Fruit fly (Drosophila melanogaster): ENCODE results near the gene Rabex-5.

Rabex-5 gene

dm6 chr3L:1329724-1330123, 34.0 kb downstream of the Rabex-5 start, which contains the start of gene ND-ACP:
ND-ACP (plus strand) TSS chr3L:1329949.
- peak; percentile 17 for TF ChIP-seq pad (GFP tag; optimal IDR thresholded peaks at IDR 0.05)
- TF ChIP-seq Crg-1 (GFP tag; optimal IDR thresholded peaks at IDR 0.05) = no peak
- no peak for TF ChIP-seq CG5204 (GFP tag; optimal IDR thresholded peaks at IDR 0.05)
- no peak for TF ChIP-seq Clk (GFP tag; optimal IDR thresholded peaks at IDR 0.05)
- TF ChIP-seq Mnt (GFP tag; optimal IDR thresholded peaks at IDR 0.05) = peak; percentile 13
- peak; percentile 46 for TF ChIP-seq tj (GFP tag; optimal IDR thresholded peaks at IDR 0.05)

DNA sequence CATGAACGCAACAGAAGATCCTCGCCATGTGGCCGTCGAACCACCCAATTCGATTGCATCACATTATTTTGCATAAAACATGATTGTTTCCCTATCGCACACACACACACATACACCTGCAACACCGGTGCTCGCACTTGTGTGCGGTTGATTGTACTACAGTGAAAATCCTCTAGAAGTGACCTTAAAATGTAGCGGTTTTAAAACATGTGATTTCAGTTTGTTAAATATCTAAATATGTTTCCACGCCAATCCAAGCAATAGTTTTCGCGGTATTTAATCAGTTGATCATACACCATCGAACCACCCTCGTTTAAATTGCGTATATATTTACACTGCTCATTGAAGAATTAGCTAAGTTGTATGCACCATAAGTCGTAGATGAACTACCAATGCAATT, 34.7 kb downstream of the Rabex-5 start:
- TF ChIP-seq CG33017 (tag; optimal IDR thresholded peaks at IDR 0.05) = peak; percentile 20
- no peak for TF ChIP-seq Hr96 (GFP tag; optimal IDR thresholded peaks at IDR 0.05)
- TF ChIP-seq CG7101 (tag; optimal IDR thresholded peaks at IDR 0.05) = peak; percentile 24
- TF ChIP-seq CG12768 (GFP tag; optimal IDR thresholded peaks at IDR 0.05) = no peak

- TF ChIP-seq bab1 (GFP tag; optimal IDR thresholded peaks at IDR 0.05) (no peak), pad (GFP tag; optimal IDR thresholded peaks at IDR 0.05) (no peak), cnc (optimal IDR thresholded peaks at IDR 0.05) (no peak), CG11617 (GFP tag; optimal IDR thresholded peaks at IDR 0.05) (no peak), CG7101 (tag; optimal IDR thresholded peaks at IDR 0.05) (no peak), CG7045 (GFP tag; optimal IDR thresholded peaks at IDR 0.05) (no peak), Mnt (GFP tag; optimal IDR thresholded peaks at IDR 0.05) (no peak), Crg-1 (GFP tag; optimal IDR thresholded peaks at IDR 0.05) (no peak), kay (GFP tag; ENCODE audit: borderline replicate concordance) (no peak), CG5204 (GFP tag; optimal IDR thresholded peaks at IDR 0.05) (no peak), CG12768 (GFP tag; optimal IDR thresholded peaks at IDR 0.05) (no peak), toe (GFP tag; optimal IDR thresholded peaks at IDR 0.05) (no peak), cic (GFP tag; optimal IDR thresholded peaks at IDR 0.05) (no peak), ovo (GFP tag; optimal IDR thresholded peaks at IDR 0.05) (no peak), CG14711 (tag; optimal IDR thresholded peaks at IDR 0.05) (no peak), Clk (GFP tag; optimal IDR thresholded peaks at IDR 0.05) (no peak)
Observed at dm6 chr3L:1331542-1331941, 35.8 kb downstream of the Rabex-5 start, which contains the start of gene msd1. msd1 (plus strand) TSS chr3L:1331744.

DNA sequence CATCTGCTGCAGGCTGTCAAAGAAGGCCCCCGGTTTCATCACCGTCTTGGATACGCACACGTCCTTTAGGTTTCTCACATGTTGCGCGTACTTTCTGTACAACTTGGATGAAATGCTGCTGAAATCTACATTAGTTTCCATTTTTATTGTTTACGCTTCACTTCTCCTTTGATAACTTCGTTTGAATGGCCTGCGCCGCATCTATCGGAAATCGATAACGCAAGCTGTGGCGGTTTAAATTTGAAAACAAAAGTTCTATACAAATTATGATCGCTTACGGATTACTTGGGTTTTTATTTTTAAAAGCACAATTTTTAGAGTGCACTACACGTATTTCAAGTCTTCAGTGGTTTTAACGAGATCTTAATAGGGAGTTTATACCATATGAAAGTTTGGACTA, 37.3 kb downstream of the Rabex-5 start, which contains the start of gene msd5:
msd5 (minus strand) TSS at position 174 of the 400 bp plus-strand sequence.
- TF ChIP-seq pad (GFP tag; optimal IDR thresholded peaks at IDR 0.05) (no peak), tj (GFP tag; optimal IDR thresholded peaks at IDR 0.05) (no peak), Crg-1 (GFP tag; optimal IDR thresholded peaks at IDR 0.05) (no peak), CG11617 (GFP tag; optimal IDR thresholded peaks at IDR 0.05) (no peak), Clk (GFP tag; optimal IDR thresholded peaks at IDR 0.05) (no peak), cic (GFP tag; optimal IDR thresholded peaks at IDR 0.05) (no peak), Mnt (GFP tag; optimal IDR thresholded peaks at IDR 0.05) (no peak), toe (GFP tag; optimal IDR thresholded peaks at IDR 0.05) (no peak), CG14711 (tag; optimal IDR thresholded peaks at IDR 0.05) (no peak), CG5204 (GFP tag; optimal IDR thresholded peaks at IDR 0.05) (no peak), CG12768 (GFP tag; optimal IDR thresholded peaks at IDR 0.05) (no peak)

- TF ChIP-seq CG11617 (GFP tag; optimal IDR thresholded peaks at IDR 0.05) (peak; percentile 73), CG5204 (GFP tag; optimal IDR thresholded peaks at IDR 0.05) (no peak), ovo (GFP tag; optimal IDR thresholded peaks at IDR 0.05) (peak; percentile 83), Clk (GFP tag; optimal IDR thresholded peaks at IDR 0.05) (peak; percentile 82), CG1620 (GFP tag; optimal IDR thresholded peaks at IDR 0.05) (peak; percentile 87), CG12768 (GFP tag; optimal IDR thresholded peaks at IDR 0.05) (peak; percentile 61), CG7045 (GFP tag; optimal IDR thresholded peaks at IDR 0.05) (peak; percentile 84), Hr96 (GFP tag; optimal IDR thresholded peaks at IDR 0.05) (peak; percentile 92), bab1 (GFP tag; optimal IDR thresholded peaks at IDR 0.05) (peak; percentile 96), cic (GFP tag; optimal IDR thresholded peaks at IDR 0.05) (peak; percentile 76), kay (GFP tag; ENCODE audit: borderline replicate concordance) (no peak), pad (GFP tag; optimal IDR thresholded peaks at IDR 0.05) (no peak), Crg-1 (GFP tag; optimal IDR thresholded peaks at IDR 0.05) (peak; percentile 69), Mnt (GFP tag; optimal IDR thresholded peaks at IDR 0.05) (peak; percentile 79), toe (GFP tag; optimal IDR thresholded peaks at IDR 0.05) (no peak), cnc (optimal IDR thresholded peaks at IDR 0.05) (no peak), CG14711 (tag; optimal IDR thresholded peaks at IDR 0.05) (peak; percentile 98), CG33017 (tag; optimal IDR thresholded peaks at IDR 0.05) (peak; percentile 55), tj (GFP tag; optimal IDR thresholded peaks at IDR 0.05) (peak; percentile 35), CG7101 (tag; optimal IDR thresholded peaks at IDR 0.05) (peak; percentile 68)
Observed at dm6 chr3L:1334571-1335427, 39.1 kb downstream of the Rabex-5 start, which contains the start of the genes Hmbs and CG2211. Hmbs (plus strand) TSS chr3L:1334889. CG2211 (minus strand) TSS chr3L:1335359.

DNA sequence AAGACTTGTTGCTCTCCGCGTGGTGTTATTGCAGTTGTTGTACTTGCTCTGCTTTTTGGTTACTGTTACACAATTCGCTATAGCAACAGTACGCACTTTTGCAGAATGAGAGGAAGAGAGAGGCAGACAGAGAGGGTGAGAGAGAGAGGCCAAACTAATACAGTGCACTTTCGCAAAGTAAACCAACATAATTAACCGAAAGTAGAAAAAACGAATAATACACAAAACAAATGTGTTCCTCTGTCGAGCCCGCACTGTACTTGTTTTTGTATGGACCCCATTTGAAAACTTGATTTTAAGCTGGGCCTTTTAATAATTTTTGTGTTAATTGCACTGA, 39.7 kb downstream of the Rabex-5 start:
- no peak for TF ChIP-seq CG33017 (tag; optimal IDR thresholded peaks at IDR 0.05)
- TF ChIP-seq Hr96 (GFP tag; optimal IDR thresholded peaks at IDR 0.05) = no peak
- peak; percentile 35 for TF ChIP-seq bab1 (GFP tag; optimal IDR thresholded peaks at IDR 0.05)
- no peak for TF ChIP-seq CG5204 (GFP tag; optimal IDR thresholded peaks at IDR 0.05)
- TF ChIP-seq CG11617 (GFP tag; optimal IDR thresholded peaks at IDR 0.05) = no peak
- no peak for TF ChIP-seq toe (GFP tag; optimal IDR thresholded peaks at IDR 0.05)
- TF ChIP-seq cnc (optimal IDR thresholded peaks at IDR 0.05) = peak in 1 of 2 experiments; percentile 24
- TF ChIP-seq Crg-1 (GFP tag; optimal IDR thresholded peaks at IDR 0.05) = peak; percentile 15
- TF ChIP-seq CG12768 (GFP tag; optimal IDR thresholded peaks at IDR 0.05) = no peak
- TF ChIP-seq Clk (GFP tag; optimal IDR thresholded peaks at IDR 0.05) = no peak
- no peak for TF ChIP-seq tj (GFP tag; optimal IDR thresholded peaks at IDR 0.05)
- no peak for TF ChIP-seq cic (GFP tag; optimal IDR thresholded peaks at IDR 0.05)
- TF ChIP-seq pad (GFP tag; optimal IDR thresholded peaks at IDR 0.05) = peak; percentile 98
- peak; percentile 40 for TF ChIP-seq CG7045 (GFP tag; optimal IDR thresholded peaks at IDR 0.05)
- TF ChIP-seq CG1620 (GFP tag; optimal IDR thresholded peaks at IDR 0.05) = peak; percentile 2
- TF ChIP-seq Mnt (GFP tag; optimal IDR thresholded peaks at IDR 0.05) = no peak
- peak; percentile 23 for TF ChIP-seq CG14711 (tag; optimal IDR thresholded peaks at IDR 0.05)
- no peak for TF ChIP-seq kay (GFP tag; ENCODE audit: borderline replicate concordance)
- no peak for TF ChIP-seq ovo (GFP tag; optimal IDR thresholded peaks at IDR 0.05)
- peak; percentile 33 for TF ChIP-seq CG7101 (tag; optimal IDR thresholded peaks at IDR 0.05)

Measured in whole organism, adult.